Worm (Caenorhabditis elegans) whole organism, young adult: ENCODE data around the gene pks-1.

ENCODE experiments used
- B0019.2 ChIP-seq: fragments of 200-800 bp; sonication (Bioruptor generic); conservative IDR thresholded peaks from 2 replicates; pipeline ENCODE4 v1.3.6; 2022; ENCODE audit warnings: missing genetic modification reagents, missing genetic modification characterization, missing compliant biosample characterization
- B0035.1 ChIP-seq: sonication (generic microtip); optimal IDR thresholded peaks from 2 replicates; lab custom pipeline; 2016; ENCODE audit warnings: missing genetic modification characterization, mild to moderate bottlenecking, missing compliant biosample characterization, missing genotype, missing genetic modification reagents
- ama-1 ChIP-seq, 3 experiments: fragments of 150-350 bp in 1 of 3; sonication (generic microtip) in 2 of 3; optimal IDR thresholded peaks; 2 replicates each; lab custom pipeline; 2014 to 2018; ENCODE audit warnings: missing biosample characterization in 2 of 3, missing genetic modification characterization in 2 of 3, missing genetic modification reagents in 2 of 3
- atf-7 ChIP-seq: sonication (generic microtip); optimal IDR thresholded peaks from 2 replicates; lab custom pipeline; 2017; ENCODE audit warnings: mild to moderate bottlenecking, missing genetic modification characterization, missing compliant biosample characterization
- athp-1 ChIP-seq: sonication (generic microtip); optimal IDR thresholded peaks from 2 replicates; lab custom pipeline; 2017; ENCODE audit warnings: mild to moderate bottlenecking, missing genetic modification characterization, missing compliant biosample characterization
- bed-1 ChIP-seq: fragments of 200-800 bp; sonication (Bioruptor generic); IDR thresholded peaks from 2 replicates; pipeline ENCODE4 v1.3.6; 2022; ENCODE audit warnings: missing genetic modification reagents, missing genetic modification characterization, missing compliant biosample characterization
- ceh-27 ChIP-seq: fragments of 200-800 bp; sonication (Bioruptor generic); optimal IDR thresholded peaks from 2 replicates; lab custom pipeline; 2018; ENCODE audit warnings: mild to moderate bottlenecking, missing genetic modification characterization, moderate library complexity, missing compliant biosample characterization
- efl-1 ChIP-seq: fragments of 150-350 bp; optimal IDR thresholded peaks from 2 replicates; lab custom pipeline; 2014; ENCODE audit warnings: missing biosample characterization, missing genetic modification reagents, missing genetic modification characterization
- let-526 ChIP-seq: fragments of 200-800 bp; sonication (Bioruptor generic); IDR thresholded peaks from 2 replicates; pipeline ENCODE4 v1.3.6; 2022; ENCODE audit warnings: missing genetic modification reagents, missing genetic modification characterization, missing compliant biosample characterization
- madf-6 ChIP-seq: fragments of 200-800 bp; sonication (Bioruptor generic); IDR thresholded peaks from 2 replicates; pipeline ENCODE4 v1.3.6; 2022; ENCODE audit warnings: missing genetic modification reagents, missing genetic modification characterization, missing compliant biosample characterization
- mes-4 ChIP-seq: sonication (generic microtip); optimal IDR thresholded peaks from 2 replicates; lab custom pipeline; 2016; ENCODE audit warnings: missing genotype, missing genetic modification characterization, missing compliant biosample characterization
- nfyb-1 ChIP-seq: fragments of 200-800 bp; sonication (Bioruptor generic); IDR thresholded peaks from 2 replicates; pipeline ENCODE4 v1.3.6; 2022; ENCODE audit warnings: missing genetic modification reagents, missing genetic modification characterization, missing compliant biosample characterization
- pbrm-1 ChIP-seq: fragments of 200-800 bp; sonication (Bioruptor generic); IDR thresholded peaks from 2 replicates; pipeline ENCODE4 v1.3.6; 2022; ENCODE audit warnings: missing genetic modification reagents, missing genetic modification characterization, missing compliant biosample characterization
- rpc-1 ChIP-seq, 2 experiments: fragments of 150-350 bp in 1 of 2; sonication (generic microtip) in 1 of 2; optimal IDR thresholded peaks; 2 replicates each; lab custom pipeline; 2014 to 2018; ENCODE audit warnings: missing biosample characterization in 1 of 2, missing genetic modification characterization in 1 of 2, missing genetic modification reagents in 1 of 2, missing genotype in 1 of 2
- sdz-38 ChIP-seq: sonication (generic microtip); optimal IDR thresholded peaks from 2 replicates; lab custom pipeline; 2016; ENCODE audit warnings: missing genotype, missing genetic modification characterization, missing compliant biosample characterization
- snpc-1.1 ChIP-seq: sonication (generic microtip); optimal IDR thresholded peaks from 2 replicates; lab custom pipeline; 2017; ENCODE audit warnings: missing genetic modification characterization, mild to moderate bottlenecking, missing compliant biosample characterization, antibody characterized with exemption, moderate library complexity, missing genotype, missing genetic modification reagents; ENCODE audit not compliant: insufficient read depth
- tlf-1 ChIP-seq: fragments of 200-800 bp; sonication (Bioruptor generic); optimal IDR thresholded peaks from 2 replicates; lab custom pipeline; 2018; ENCODE audit warnings: mild to moderate bottlenecking, missing genetic modification characterization, missing compliant biosample characterization
- zim-3 ChIP-seq: sonication (generic microtip); optimal IDR thresholded peaks from 2 replicates; lab custom pipeline; 2017; ENCODE audit warnings: mild to moderate bottlenecking, missing genetic modification characterization, moderate library complexity, missing compliant biosample characterization

Gene pks-1

DNA sequence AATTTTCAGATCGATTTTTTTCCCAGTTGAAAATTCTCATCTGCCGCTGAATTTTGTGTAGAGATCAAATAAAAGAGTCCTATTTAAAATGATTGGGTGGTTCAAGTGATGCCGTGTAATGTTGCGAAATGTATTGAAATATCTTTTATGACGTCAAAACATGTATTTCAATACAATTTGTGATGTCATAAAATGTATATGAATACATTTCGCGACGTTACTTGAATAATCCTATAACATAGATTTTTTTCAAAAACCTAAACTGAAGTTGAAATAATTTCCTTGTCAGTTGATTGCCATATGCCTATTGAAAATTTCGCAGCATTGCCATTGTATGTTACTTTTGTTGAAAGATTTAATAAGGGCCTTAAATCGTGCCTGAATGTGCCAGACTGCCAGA is 75.9 kb downstream of the pks-1 start, which contains the start of gene F55D1.1:
Gene F55D1.1 (plus strand): TSS at position 301 of the 400 bp plus-strand sequence.
- TF ChIP-seq rpc-1 (optimal IDR thresholded peaks at IDR 0.05; lab: Kevin White, UChicago) (no peak), rpc-1 (tag; optimal IDR thresholded peaks at IDR 0.05; lab: Kevin White, UChicago) (no peak), athp-1 (tag; lab: Kevin White, UChicago) (no peak), zim-3 (no peak), nfyb-1 (GFP tag; lab: Robert Waterston, UW) (no peak), mes-4 (no peak), atf-7 (tag; lab: Kevin White, UChicago) (no peak), ceh-27 (GFP tag; lab: Kevin White, UChicago) (no peak), B0035.1 (tag; lab: Kevin White, UChicago) (no peak), ama-1 (optimal IDR thresholded peaks at IDR 0.05; lab: Kevin White, UChicago) (no peak), ama-1 (GFP tag; optimal IDR thresholded peaks at IDR 0.05; lab: Kevin White, UChicago) (no peak), efl-1 (GFP tag; lab: Kevin White, UChicago) (no peak), tlf-1 (GFP tag; lab: Kevin White, UChicago) (no peak), madf-6 (GFP tag; lab: Robert Waterston, UW) (no peak), let-526 (GFP tag; lab: Robert Waterston, UW) (no peak), sdz-38 (tag; lab: Kevin White, UChicago) (no peak), snpc-1.1 (tag; lab: Kevin White, UChicago) (no peak), bed-1 (no peak), pbrm-1 (GFP tag; lab: Robert Waterston, UW) (no peak), B0019.2 (no peak)
